Worm (Caenorhabditis elegans) whole organism, L4/young adult: ENCODE results near the gene C49F5.6.
"Not testable (repeated sequence)": the region's sequence is repeated elsewhere in the genome, so short reads cannot be mapped to it uniquely, and the experiment has no call there.

ENCODE experiments used
- W03F9.2 ChIP-seq: fragments of 150-350 bp; optimal IDR thresholded peaks from 2 replicates; lab custom pipeline; 2014; ENCODE audit warnings: missing biosample characterization, missing genetic modification characterization
- dao-5 ChIP-seq: sonication (generic microtip); optimal IDR thresholded peaks from 2 replicates; lab custom pipeline; 2016; ENCODE audit warnings: missing genotype, missing genetic modification characterization, moderate library complexity, missing compliant biosample characterization
- him-1 ChIP-seq: sonication (generic microtip); optimal IDR thresholded peaks from 2 replicates; lab custom pipeline; 2016; ENCODE audit warnings: missing genotype, missing genetic modification reagents, missing genetic modification characterization, missing compliant biosample characterization

Gene C49F5.6

DNA sequence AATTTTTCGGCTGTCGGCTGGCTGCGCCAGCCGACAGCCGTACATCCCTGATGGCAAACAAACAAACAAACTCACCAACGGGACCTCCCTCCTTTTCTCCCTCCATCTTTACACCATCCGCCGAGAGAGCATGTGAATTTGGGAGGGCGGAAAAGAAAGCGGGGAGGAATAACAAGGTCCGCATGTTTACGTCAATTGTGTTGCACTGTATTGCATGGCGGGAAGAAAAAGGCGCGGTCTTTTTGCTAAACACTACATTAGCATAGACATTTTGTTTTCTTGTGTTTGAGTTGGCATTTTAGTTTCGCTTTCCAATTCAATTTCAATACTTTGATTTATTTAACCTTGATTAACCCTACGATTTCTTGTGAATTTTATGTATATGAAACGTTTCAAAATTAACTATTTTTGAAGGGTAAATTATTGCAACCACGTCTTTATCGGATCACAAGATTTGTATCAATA is at the start of gene C49F5.6:
Gene C49F5.6 (plus strand): TSS at position 415 of the 465 bp plus-strand sequence.
- no peak for TF ChIP-seq W03F9.2
- TF ChIP-seq dao-5 (tag; lab: Kevin White, UChicago) = no peak
- TF ChIP-seq him-1 (tag; lab: Kevin White, UChicago) = no peak

DNA sequence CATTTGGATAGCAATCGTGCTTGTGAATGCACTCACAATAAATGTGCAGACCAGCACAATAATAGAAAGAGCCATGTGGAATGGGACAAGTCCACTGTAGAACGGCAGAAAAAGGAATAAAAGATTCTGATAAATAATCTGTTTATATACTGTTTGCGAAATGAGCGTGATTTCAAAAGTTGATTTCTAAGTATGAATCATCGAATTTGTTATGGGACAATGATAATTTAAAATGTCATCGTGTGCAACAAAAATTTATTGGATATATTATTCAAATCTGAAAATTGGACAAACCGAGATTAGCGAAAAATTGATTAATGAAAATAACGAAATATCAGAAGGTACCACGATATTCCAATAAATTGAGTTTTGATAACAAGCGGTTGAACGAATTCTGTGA is 49.3 kb upstream of the C49F5.6 start, which contains the start of gene F55G7.5:
Gene F55G7.5 (minus strand): TSS at position 101 of the 400 bp plus-strand sequence.
- TF ChIP-seq W03F9.2 = no peak
- TF ChIP-seq dao-5 (tag; lab: Kevin White, UChicago) = no peak
- no peak for TF ChIP-seq him-1 (tag; lab: Kevin White, UChicago)

DNA sequence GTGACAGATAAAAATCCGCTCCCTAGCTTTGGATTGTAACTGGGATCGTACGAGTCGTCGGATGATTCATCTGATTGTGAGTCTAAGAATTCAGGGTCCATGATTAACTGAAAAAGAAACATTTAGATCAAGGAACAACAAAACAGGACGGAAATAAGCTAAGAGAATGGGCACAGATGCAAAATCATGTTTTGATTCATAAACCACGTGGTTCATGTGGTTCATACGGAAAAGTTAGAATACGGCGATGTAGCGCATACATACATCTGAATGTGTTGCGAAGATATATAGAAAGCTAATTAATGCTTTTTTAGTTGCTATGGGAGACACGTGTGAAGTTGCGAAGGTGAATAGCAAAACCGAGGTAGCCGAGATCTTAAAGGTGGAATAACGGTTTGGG is 46.2 kb upstream of the C49F5.6 start, which contains the start of gene F55G7.3:
Gene F55G7.3 (minus strand): TSS at position 101 of the 400 bp plus-strand sequence.
- TF ChIP-seq dao-5 (tag; lab: Kevin White, UChicago) (no peak), him-1 (tag; lab: Kevin White, UChicago) (no peak), W03F9.2 (no peak)

DNA sequence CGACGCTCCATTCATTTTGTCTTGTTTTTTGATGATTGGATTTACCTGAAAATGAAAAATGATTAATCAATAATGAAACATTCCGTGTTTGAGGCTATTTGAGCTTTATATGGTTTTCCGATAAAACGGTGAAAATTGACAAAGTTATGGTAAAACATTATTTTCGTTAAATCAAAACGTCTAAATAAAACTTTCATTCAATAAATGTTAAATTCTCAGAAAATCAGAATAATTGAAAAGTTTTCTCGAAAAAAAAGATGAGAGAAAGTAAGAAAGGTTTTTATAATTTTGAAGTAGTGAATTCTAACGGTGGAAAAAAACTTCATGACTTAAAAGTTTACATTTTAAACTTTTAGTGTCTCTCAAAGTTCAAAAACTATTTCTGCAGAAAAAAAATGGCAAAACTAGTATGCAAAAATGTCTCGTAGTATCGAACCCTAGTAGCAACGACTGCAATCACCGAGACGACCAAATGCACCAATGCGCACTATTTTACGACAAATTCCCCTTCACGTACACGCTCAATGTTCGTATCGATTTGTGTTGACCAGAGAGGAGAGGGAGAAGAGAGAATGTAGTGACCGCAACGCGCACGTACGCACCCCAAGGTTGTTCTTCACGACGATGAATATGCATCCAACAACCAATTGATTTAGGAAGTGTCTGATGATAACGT is 41.2 kb upstream of the C49F5.6 start, which contains the start of gene nfya-1:
Gene nfya-1 (minus strand): TSS at position 51 of the 676 bp plus-strand sequence.
- TF ChIP-seq him-1 (tag; lab: Kevin White, UChicago) (no peak), dao-5 (tag; lab: Kevin White, UChicago) (no peak), W03F9.2 (no peak)

ce11 chrX:11948184-11948894 is 39.8 kb upstream of the C49F5.6 start, which contains the start of gene lsd-1:
Gene lsd-1 (plus strand): TSS chrX:11948844.
- TF ChIP-seq dao-5 (tag; lab: Kevin White, UChicago) (no peak), him-1 (tag; lab: Kevin White, UChicago) (no peak), W03F9.2 (no peak)

DNA sequence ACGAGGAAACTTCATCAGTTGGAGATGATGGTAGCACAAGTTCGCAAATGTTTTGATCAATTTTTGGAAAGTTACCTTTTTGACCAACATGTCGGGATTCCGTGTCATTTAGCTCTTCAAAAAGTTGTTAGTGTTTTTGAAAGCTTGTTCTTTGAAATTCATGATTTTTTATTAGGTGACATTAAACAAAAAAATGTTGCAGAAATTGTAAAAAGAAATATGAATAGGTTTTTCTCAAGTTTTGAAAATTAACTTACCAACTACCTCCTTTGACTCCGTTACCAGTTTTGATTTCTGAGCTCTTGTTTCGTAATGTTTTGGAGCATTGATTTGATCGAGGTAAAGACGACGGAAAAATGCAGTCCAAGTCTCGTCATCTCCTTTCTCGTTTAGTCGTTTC is 36.0 kb upstream of the C49F5.6 start:
- TF ChIP-seq him-1 (tag; lab: Kevin White, UChicago) (no peak), W03F9.2 (no peak), dao-5 (tag; lab: Kevin White, UChicago) (no peak)

ce11 chrX:11953229-11953628 is 34.9 kb upstream of the C49F5.6 start, which contains the start of gene T08D10.4:
Gene T08D10.4 (minus strand): TSS chrX:11953329.
- no peak for TF ChIP-seq him-1 (tag; lab: Kevin White, UChicago)
- no peak for TF ChIP-seq W03F9.2
- TF ChIP-seq dao-5 (tag; lab: Kevin White, UChicago) = no peak

ce11 chrX:11955125-11955524 is 33.0 kb upstream of the C49F5.6 start, which contains the start of gene T08D10.3:
Gene T08D10.3 (plus strand): TSS chrX:11955425.
- no peak for TF ChIP-seq him-1 (tag; lab: Kevin White, UChicago)
- TF ChIP-seq W03F9.2 = no peak
- no peak for TF ChIP-seq dao-5 (tag; lab: Kevin White, UChicago)

ce11 chrX:11957246-11957645 is 30.9 kb upstream of the C49F5.6 start, which contains the start of gene T08D10.5:
Gene T08D10.5 (plus strand): TSS chrX:11957546.
- TF ChIP-seq W03F9.2 (no peak), him-1 (tag; lab: Kevin White, UChicago) (no peak), dao-5 (tag; lab: Kevin White, UChicago) (no peak)

- TF ChIP-seq W03F9.2 = no peak
- TF ChIP-seq him-1 (tag; lab: Kevin White, UChicago) = no peak
- TF ChIP-seq dao-5 (tag; lab: Kevin White, UChicago) = no peak
Measured at ce11 chrX:11959838-11960237, 28.3 kb upstream of the C49F5.6 start, which contains the start of gene C49F5.8. Gene C49F5.8 (plus strand): TSS chrX:11960138.

ce11 chrX:11961103-11961502 is 27.0 kb upstream of the C49F5.6 start, which contains the start of gene C49F5.13:
Gene C49F5.13 (plus strand): TSS chrX:11961403.
- TF ChIP-seq him-1 (tag; lab: Kevin White, UChicago); dao-5 (tag; lab: Kevin White, UChicago); W03F9.2: not testable (repeated sequence)

ce11 chrX:11962050-11962788 is 25.9 kb upstream of the C49F5.6 start:
- no peak for TF ChIP-seq dao-5 (tag; lab: Kevin White, UChicago)
- no peak for TF ChIP-seq him-1 (tag; lab: Kevin White, UChicago)
- no peak for TF ChIP-seq W03F9.2

- TF ChIP-seq dao-5 (tag; lab: Kevin White, UChicago) (no peak), him-1 (tag; lab: Kevin White, UChicago) (no peak), W03F9.2 (no peak)
Measured at ce11 chrX:11963659-11964058, 24.5 kb upstream of the C49F5.6 start.
